Fruit fly (Drosophila melanogaster) whole organism, embryonic: Measurements from ENCODE around the gene CG7943.

Experiments used
- Awh ChIP-seq: fragments of 200-800 bp; sonication (Bioruptor generic); IDR thresholded peaks from 2 replicates; pipeline ENCODE4, ENCODE4 v1.3.6; 2022; ENCODE audit warnings: missing biosample characterization, missing genetic modification characterization
- B-H2 ChIP-seq: fragments of 200-800 bp; sonication (Bioruptor generic); optimal IDR thresholded peaks from 2 replicates; lab custom pipeline; 2018; ENCODE audit warnings: missing biosample characterization, mild to moderate bottlenecking, missing genetic modification characterization
- CG10267 ChIP-seq: fragments of 200-800 bp; sonication (Bioruptor generic); optimal IDR thresholded peaks from 2 replicates; lab custom pipeline; 2018; ENCODE audit warnings: missing biosample characterization, mild to moderate bottlenecking, missing genetic modification characterization, moderate library complexity
- CG11696 ChIP-seq: fragments of 200-800 bp; sonication (Bioruptor generic); IDR thresholded peaks from 2 replicates; pipeline ENCODE4 v1.3.6; 2022; ENCODE audit warnings: missing biosample characterization, missing genetic modification characterization
- CG12155 ChIP-seq: fragments of 200-800 bp; sonication (Bioruptor generic); optimal IDR thresholded peaks from 3 replicates; lab custom pipeline; 2016; ENCODE audit warnings: missing biosample characterization, missing genetic modification characterization
- CG12769 ChIP-seq: fragments of 200-800 bp; sonication (Bioruptor generic); optimal IDR thresholded peaks from 2 replicates; lab custom pipeline; 2019; ENCODE audit warnings: missing biosample characterization, mild to moderate bottlenecking, missing genetic modification characterization, moderate library complexity
- CG13287 ChIP-seq: fragments of 200-800 bp; sonication (Bioruptor generic); IDR thresholded peaks from 2 replicates; pipeline ENCODE4 v1.3.6; 2022; ENCODE audit warnings: missing biosample characterization, missing genetic modification characterization; ENCODE audit not compliant: partially characterized antibody
- CG15696 ChIP-seq: fragments of 200-800 bp; sonication (Bioruptor generic); optimal IDR thresholded peaks from 2 replicates; lab custom pipeline; 2019; ENCODE audit warnings: missing biosample characterization, mild to moderate bottlenecking, missing genetic modification characterization, moderate library complexity
- CG18262 ChIP-seq: fragments of 200-800 bp; optimal IDR thresholded peaks from 3 replicates; lab custom pipeline; 2019; ENCODE audit warnings: missing biosample characterization, mild to moderate bottlenecking, missing genetic modification characterization, moderate library complexity
- CG3163 ChIP-seq: fragments of 200-800 bp; sonication (Bioruptor generic); optimal IDR thresholded peaks from 3 replicates; lab custom pipeline; 2016; ENCODE audit warnings: missing biosample characterization, missing genetic modification characterization
- CG32532 ChIP-seq: fragments of 200-800 bp; sonication (Bioruptor generic); IDR thresholded peaks from 2 replicates; pipeline ENCODE4 v1.3.6; 2022; ENCODE audit warnings: missing biosample characterization, missing genetic modification characterization
- CG3281 ChIP-seq: fragments of 200-800 bp; sonication (Bioruptor generic); optimal IDR thresholded peaks from 3 replicates; lab custom pipeline; 2017; ENCODE audit warnings: missing biosample characterization, mild to moderate bottlenecking, missing genetic modification characterization
- CG4730 ChIP-seq: fragments of 200-800 bp; sonication (Bioruptor generic); IDR thresholded peaks from 2 replicates; pipeline ENCODE4 v1.3.6; 2022; ENCODE audit warnings: missing biosample characterization, missing genetic modification characterization
- CG6175 ChIP-seq: fragments of 200-800 bp; sonication (Bioruptor generic); IDR thresholded peaks from 3 replicates; pipeline ENCODE4 v1.3.6; 2022; ENCODE audit warnings: missing biosample characterization, missing genetic modification characterization
- CG6813 ChIP-seq: fragments of 200-800 bp; sonication (Bioruptor generic); optimal IDR thresholded peaks from 2 replicates; lab custom pipeline; 2017; ENCODE audit warnings: missing biosample characterization, missing genetic modification characterization, mild to moderate bottlenecking, moderate library complexity, missing genetic modification reagents
- CG7556 ChIP-seq: fragments of 200-800 bp; sonication (Bioruptor generic); optimal IDR thresholded peaks from 2 replicates; lab custom pipeline; 2017; ENCODE audit warnings: missing biosample characterization, mild to moderate bottlenecking, missing genetic modification characterization
- Dp ChIP-seq: fragments of 200-800 bp; sonication (Bioruptor generic); optimal IDR thresholded peaks from 2 replicates; lab custom pipeline; 2018; ENCODE audit warnings: missing biosample characterization, mild to moderate bottlenecking, missing genetic modification characterization, moderate library complexity
- E2f2 ChIP-seq: fragments of 200-800 bp; sonication (Bioruptor generic); IDR thresholded peaks from 2 replicates; pipeline ENCODE4 v1.3.6; 2022; ENCODE audit warnings: missing biosample characterization, missing genetic modification characterization
- Eip74EF ChIP-seq, 2 experiments: fragments of 200-800 bp in 1 of 2; fragments of >200 bp in 1 of 2; sonication (Bioruptor generic) in 1 of 2; optimal IDR thresholded peaks; 2 replicates each; lab custom pipeline; 2017 to 2019; ENCODE audit warnings: missing biosample characterization in 2 of 2, missing genetic modification characterization in 2 of 2, mild to moderate bottlenecking in 1 of 2, moderate library complexity in 1 of 2
- Ets65A ChIP-seq: fragments of 200-800 bp; sonication (Bioruptor generic); peaks from one replicate; lab custom pipeline; 2016; ENCODE audit warnings: missing biosample characterization, missing genetic modification characterization
- Hmr ChIP-seq: fragments of 200-800 bp; sonication (Bioruptor generic); optimal IDR thresholded peaks from 3 replicates; lab custom pipeline; 2017; ENCODE audit warnings: mild to moderate bottlenecking, missing biosample characterization, missing genetic modification reagents, missing genetic modification characterization
- NC2α ChIP-seq: fragments of 200-800 bp; sonication (Bioruptor generic); optimal IDR thresholded peaks from 2 replicates; lab custom pipeline; 2016; ENCODE audit warnings: missing biosample characterization, missing genetic modification characterization
- Oli ChIP-seq: fragments of 200-800 bp; sonication (Bioruptor generic); optimal IDR thresholded peaks from 2 replicates; lab custom pipeline; 2018; ENCODE audit warnings: missing biosample characterization, mild to moderate bottlenecking, missing genetic modification characterization, moderate library complexity
- Optix ChIP-seq: fragments of 200-800 bp; sonication (Bioruptor generic); IDR thresholded peaks from 3 replicates; pipeline ENCODE4 v1.3.6; 2022; ENCODE audit warnings: missing biosample characterization, missing genetic modification characterization
- Pdp1 ChIP-seq, 2 experiments: fragments of 200-800 bp; sonication (Bioruptor generic); optimal IDR thresholded peaks; 3 replicates each; lab custom pipeline; 2016; ENCODE audit warnings: missing biosample characterization in 2 of 2, missing genetic modification characterization in 2 of 2, mild to moderate bottlenecking in 1 of 2, moderate library complexity in 1 of 2
- Side ChIP-seq: fragments of 200-800 bp; sonication (Bioruptor generic); optimal IDR thresholded peaks from 2 replicates; lab custom pipeline; 2016; ENCODE audit warnings: missing biosample characterization, missing genetic modification characterization
- Ssrp ChIP-seq: fragments of 200-800 bp; sonication (Bioruptor generic); optimal IDR thresholded peaks from 2 replicates; lab custom pipeline; 2018; ENCODE audit warnings: missing biosample characterization, mild to moderate bottlenecking, missing genetic modification characterization, moderate library complexity
- Taf1 ChIP-seq: fragments of 200-800 bp; sonication (Bioruptor generic); IDR thresholded peaks from 2 replicates; pipeline ENCODE4 v1.3.6; 2022; ENCODE audit warnings: missing biosample characterization, missing genetic modification characterization
- Xbp1 ChIP-seq: fragments of 200-800 bp; sonication (Bioruptor generic); optimal IDR thresholded peaks from 3 replicates; lab custom pipeline; 2016; ENCODE audit warnings: missing biosample characterization, mild to moderate bottlenecking, missing genetic modification characterization
- bowl ChIP-seq: fragments of 200-800 bp; sonication (Bioruptor generic); IDR thresholded peaks from 2 replicates; pipeline ENCODE4 v1.3.6; 2022; ENCODE audit warnings: missing biosample characterization, missing genetic modification characterization
- cas ChIP-seq: fragments of 200-800 bp; sonication (Bioruptor generic); IDR thresholded peaks from 2 replicates; pipeline ENCODE4 v1.3.6; 2022; ENCODE audit warnings: missing biosample characterization, missing genetic modification characterization
- caup ChIP-seq: fragments of 200-800 bp; sonication (Bioruptor generic); optimal IDR thresholded peaks from 3 replicates; lab custom pipeline; 2017; ENCODE audit warnings: missing biosample characterization, mild to moderate bottlenecking, missing genetic modification characterization, moderate library complexity; ENCODE audit not compliant: severe bottlenecking
- chm ChIP-seq: fragments of 200-800 bp; sonication (Bioruptor generic); IDR thresholded peaks from 2 replicates; pipeline ENCODE4 v1.3.6; 2022; ENCODE audit warnings: missing biosample characterization, missing genetic modification characterization
- esg ChIP-seq: fragments of 200-800 bp; sonication (Bioruptor generic); conservative IDR thresholded peaks from 2 replicates; pipeline ENCODE4 v1.3.6; 2022; ENCODE audit warnings: missing biosample characterization, missing genetic modification characterization
- ham ChIP-seq: fragments of 200-800 bp; sonication (Bioruptor generic); IDR thresholded peaks from 2 replicates; pipeline ENCODE4 v1.3.6; 2022; ENCODE audit warnings: missing biosample characterization, missing genetic modification characterization
- otp ChIP-seq: fragments of 200-800 bp; sonication (Bioruptor generic); IDR thresholded peaks from 3 replicates; pipeline ENCODE4, ENCODE4 v1.3.6; 2022; ENCODE audit warnings: missing biosample characterization, missing genetic modification characterization
- p53 ChIP-seq: fragments of 200-800 bp; sonication (Bioruptor generic); optimal IDR thresholded peaks from 2 replicates; lab custom pipeline; 2016; ENCODE audit warnings: missing biosample characterization, missing genetic modification characterization
- peb ChIP-seq: fragments of 200-800 bp; sonication (Bioruptor generic); IDR thresholded peaks from 2 replicates; pipeline ENCODE4 v1.3.6; 2022; ENCODE audit warnings: missing biosample characterization, missing genetic modification characterization
- rib ChIP-seq: fragments of 200-800 bp; sonication (Bioruptor generic); IDR thresholded peaks from 2 replicates; pipeline ENCODE4 v1.3.6; 2022; ENCODE audit warnings: missing biosample characterization, missing genetic modification characterization
- row ChIP-seq: fragments of 200-800 bp; sonication (Bioruptor generic); IDR thresholded peaks from 3 replicates; pipeline ENCODE4 v1.3.6; 2022; ENCODE audit warnings: missing biosample characterization, missing genetic modification characterization
- salm ChIP-seq: fragments of 200-800 bp; sonication (Bioruptor generic); optimal IDR thresholded peaks from 2 replicates; lab custom pipeline; 2018; ENCODE audit warnings: missing biosample characterization, mild to moderate bottlenecking, missing genetic modification characterization
- seq ChIP-seq: fragments of 200-800 bp; sonication (Bioruptor generic); IDR thresholded peaks from 2 replicates; pipeline ENCODE4 v1.3.6; 2022; ENCODE audit warnings: missing biosample characterization, missing genetic modification characterization
- ssp ChIP-seq: fragments of 200-800 bp; sonication (Bioruptor generic); IDR thresholded peaks from 2 replicates; pipeline ENCODE4 v1.3.6; 2022; ENCODE audit warnings: missing biosample characterization, missing genetic modification characterization
- tll ChIP-seq, 2 experiments: fragments of 200-800 bp in 1 of 2; fragments of >200 bp in 1 of 2; sonication (Bioruptor generic) in 1 of 2; optimal IDR thresholded peaks; 2 replicates each; lab custom pipeline; 2017 to 2019; ENCODE audit warnings: missing biosample characterization in 2 of 2, missing genetic modification characterization in 2 of 2, mild to moderate bottlenecking in 1 of 2, moderate library complexity in 1 of 2
- toy ChIP-seq: fragments of 200-800 bp; sonication (Bioruptor generic); IDR thresholded peaks from 2 replicates; pipeline ENCODE4 v1.3.6; 2022; ENCODE audit warnings: missing biosample characterization, missing genetic modification characterization
- tx ChIP-seq: fragments of 200-800 bp; sonication (Bioruptor generic); optimal IDR thresholded peaks from 2 replicates; lab custom pipeline; 2016; ENCODE audit warnings: missing biosample characterization, missing genetic modification characterization
- wor ChIP-seq: fragments of 200-800 bp; sonication (Bioruptor generic); IDR thresholded peaks from 2 replicates; pipeline ENCODE4 v1.3.6; 2022; ENCODE audit warnings: missing biosample characterization, missing genetic modification characterization
- zen2 ChIP-seq: fragments of 200-800 bp; sonication (Bioruptor generic); IDR thresholded peaks from 3 replicates; pipeline ENCODE4 v1.3.6; 2022; ENCODE audit warnings: missing biosample characterization, missing genetic modification characterization; ENCODE audit not compliant: partially characterized antibody
- zfh2 ChIP-seq: fragments of 200-800 bp; sonication (Bioruptor generic); optimal IDR thresholded peaks from 2 replicates; lab custom pipeline; 2016; ENCODE audit warnings: missing biosample characterization, missing genetic modification characterization

The CG7943 gene

DNA sequence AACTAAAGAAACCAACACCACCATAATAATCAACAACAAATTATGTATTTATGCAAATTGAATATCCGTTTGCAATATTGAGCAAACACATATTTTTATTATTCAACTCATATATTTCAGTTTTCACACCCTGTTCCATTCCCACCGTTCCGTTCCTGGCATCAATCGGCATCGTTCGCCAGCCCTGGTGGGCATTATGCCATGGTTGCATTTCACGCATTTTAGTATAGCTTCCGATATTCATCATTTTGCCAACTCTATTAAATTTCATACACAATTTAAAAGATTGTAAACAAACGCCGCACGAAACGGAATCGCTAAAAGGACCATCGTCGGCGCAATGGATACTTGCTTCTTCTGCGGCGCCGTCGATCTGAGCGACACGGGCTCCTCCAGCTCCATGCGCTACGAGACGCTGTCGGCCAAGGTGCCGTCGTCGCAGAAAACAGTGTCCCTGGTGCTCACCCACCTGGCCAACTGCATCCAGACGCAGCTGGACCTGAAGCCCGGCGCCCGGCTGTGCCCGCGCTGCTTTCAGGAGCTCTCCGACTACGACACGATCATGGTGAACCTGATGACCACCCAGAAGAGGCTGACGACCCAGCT, 3.0 kb upstream of the CG7943 start, which contains the start of gene Sry-delta (continued):
- TF ChIP-seq Awh (GFP tag; lab: Robert Waterston, UW) (no peak), seq (no peak; the same call in 1 of the 2 replicates), tx (GFP tag; lab: Kevin White, UChicago) (peak; percentile 83), B-H2 (GFP tag; lab: Kevin White, UChicago) (peak; percentile 90), rib (GFP tag; lab: Robert Waterston, UW) (peak; percentile 78), CG11696 (no peak), Ssrp (tag; lab: Kevin White, UChicago) (peak; percentile 40), cas (GFP tag; lab: Robert Waterston, UW) (peak; percentile 74), peb (peak; percentile 46; the same call in 1 of the 2 replicates), esg (GFP tag; lab: Robert Waterston, UW) (peak; percentile 64), CG3281 (peak; percentile 82), chm (peak; percentile 87), zen2 (GFP tag; lab: Robert Waterston, UW) (no peak; the same call in 2 of the 3 replicates), Dp (GFP tag; lab: Kevin White, UChicago) (peak; percentile 56), row (GFP tag; lab: Robert Waterston, UW) (peak; percentile 96), Xbp1 (peak; percentile 91), ham (GFP tag; lab: Robert Waterston, UW) (no peak; the same call in 1 of the 2 replicates), p53 (peak; percentile 87), toy (GFP tag; lab: Robert Waterston, UW) (no peak), Hmr (GFP tag; lab: Kevin White, UChicago) (peak; percentile 85), CG7556 (peak; percentile 53), CG15696 (tag; lab: Kevin White, UChicago) (peak; percentile 60), CG4730 (peak; percentile 62), Ets65A (GFP tag; lab: Kevin White, UChicago) (peak; percentile 99), CG32532 (GFP tag; lab: Robert Waterston, UW) (peak; percentile 88), E2f2 (GFP tag; lab: Robert Waterston, UW) (peak; percentile 73), Side (GFP tag; lab: Kevin White, UChicago) (peak; percentile 90), tll (GFP tag; optimal IDR thresholded peaks at IDR 0.05; lab: Kevin White, UChicago) (no peak), salm (tag; lab: Kevin White, UChicago) (peak; percentile 44), Optix (GFP tag; lab: Robert Waterston, UW) (peak; percentile 68), bowl (GFP tag; lab: Robert Waterston, UW) (0 out of 2 replicates have a peak, but pooled peaks have one; percentile 25), Pdp1 (GFP tag; optimal IDR thresholded peaks at IDR 0.05; lab: Kevin White, UChicago) (peak; percentile 85 to 96), CG3163 (peak; percentile 60), CG13287 (GFP tag; lab: Robert Waterston, UW) (peak; percentile 89), NC2α (GFP tag; lab: Kevin White, UChicago) (peak; percentile 69), zfh2 (GFP tag; lab: Kevin White, UChicago) (peak; percentile 95), caup (GFP tag; lab: Kevin White, UChicago) (no peak), wor (GFP tag; lab: Robert Waterston, UW) (no peak), Taf1 (peak; percentile 67; the same call in 1 of the 2 replicates), ssp (GFP tag; lab: Robert Waterston, UW) (peak; percentile 83), Oli (tag; lab: Kevin White, UChicago) (no peak), CG6175 (GFP tag; lab: Robert Waterston, UW) (peak; percentile 48; the same call in 1 of the 3 replicates), CG18262 (tag; lab: Kevin White, UChicago) (peak; percentile 63), CG12155 (peak; percentile 81), CG6813 (peak; percentile 26), Eip74EF (GFP tag; optimal IDR thresholded peaks at IDR 0.05; lab: Kevin White, UChicago) (no peak), CG12769 (no peak), CG10267 (tag; lab: Kevin White, UChicago) (peak; percentile 79), otp (peak; percentile 80)
